Worm (Caenorhabditis elegans): Measurements from ENCODE around the gene F18C5.9.
A peak's percentile ranks its signal among the peaks of the same experiment; 100 is the strongest.

Gene F18C5.9

DNA sequence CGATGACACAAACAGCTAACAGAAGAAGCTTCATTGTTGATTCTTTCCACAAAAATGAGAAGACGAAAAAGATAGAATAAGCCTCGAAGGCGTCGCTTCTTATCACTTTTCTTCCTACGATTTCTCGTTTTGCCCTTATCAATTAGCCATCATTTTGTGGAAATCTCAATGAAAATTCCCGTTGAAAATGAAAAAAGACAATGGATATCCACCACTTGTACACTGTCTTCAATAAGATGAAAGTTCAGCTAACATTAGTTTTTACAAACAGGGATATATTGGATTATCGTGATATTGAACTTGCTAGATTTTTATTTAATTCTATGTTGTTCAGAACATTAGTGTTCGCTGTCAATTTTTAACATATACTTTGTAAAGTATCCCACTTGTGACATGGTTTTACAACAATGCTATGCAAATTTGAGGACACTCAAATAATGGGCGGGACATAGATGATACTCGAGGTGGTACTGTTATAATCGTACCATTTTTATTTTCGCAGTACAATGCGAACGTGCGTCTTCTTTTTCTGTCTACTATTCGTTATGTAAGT is at the start of gene F18C5.9, which contains the start of gene F18C5.5:
Gene F18C5.9, plus strand, starts transcription at position 503 of the 553 bp plus-strand sequence.
Gene F18C5.5, minus strand, starts transcription at position 101 of the 553 bp plus-strand sequence.
- no peak for TF ChIP-seq T22C8.4 (GFP tag; IDR thresholded peaks at IDR 0.05)
- no peak for TF ChIP-seq flt-1 (GFP tag; IDR thresholded peaks at IDR 0.05)
- no peak for TF ChIP-seq ztf-23 (GFP tag; IDR thresholded peaks at IDR 0.05)
- no peak for TF ChIP-seq klf-2 (GFP tag; conservative IDR thresholded peaks at IDR 0.05)
- TF ChIP-seq tab-1 (GFP tag; IDR thresholded peaks at IDR 0.05) = no peak
- no peak for TF ChIP-seq ref-1 (GFP tag; conservative IDR thresholded peaks at IDR 0.05)
- TF ChIP-seq cog-1 (tag; optimal IDR thresholded peaks at IDR 0.05) = no peak
- no peak for TF ChIP-seq med-1 (GFP tag; optimal IDR thresholded peaks at IDR 0.05; ENCODE audit: insufficient read depth)
- no peak for TF ChIP-seq ztf-29 (GFP tag; IDR thresholded peaks at IDR 0.05)

DNA sequence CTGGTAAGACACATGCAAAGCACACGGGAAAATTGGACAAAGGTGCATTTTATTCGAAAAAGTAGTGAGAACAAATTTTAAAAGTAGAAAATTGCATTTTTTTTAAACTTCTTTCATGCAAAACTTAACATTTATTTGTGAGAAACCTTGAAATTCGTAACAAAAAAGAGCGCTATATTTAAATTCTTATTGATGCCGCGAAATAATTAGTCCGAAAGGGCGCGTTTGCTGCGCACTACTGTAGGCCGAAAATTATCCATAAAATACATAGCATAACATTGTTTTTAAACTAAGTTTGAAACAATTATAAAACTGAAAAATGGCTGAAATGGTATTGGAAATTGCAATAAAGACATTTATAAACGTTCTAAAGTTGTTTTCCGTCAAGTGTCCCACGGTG is 47.2 kb upstream of the F18C5.9 start:
- TF ChIP-seq ref-1 (GFP tag; conservative IDR thresholded peaks at IDR 0.05) (no peak), T22C8.4 (GFP tag; IDR thresholded peaks at IDR 0.05) (no peak), tab-1 (GFP tag; IDR thresholded peaks at IDR 0.05) (no peak), ztf-23 (GFP tag; IDR thresholded peaks at IDR 0.05) (no peak), med-1 (GFP tag; optimal IDR thresholded peaks at IDR 0.05; ENCODE audit: insufficient read depth) (no peak), klf-2 (GFP tag; conservative IDR thresholded peaks at IDR 0.05) (no peak), ztf-29 (GFP tag; IDR thresholded peaks at IDR 0.05) (no peak), cog-1 (tag; optimal IDR thresholded peaks at IDR 0.05) (no peak), flt-1 (GFP tag; IDR thresholded peaks at IDR 0.05) (no peak)

ce11 chrII:6520103-6520502 is 46.8 kb upstream of the F18C5.9 start:
- TF ChIP-seq T22C8.4 (GFP tag; IDR thresholded peaks at IDR 0.05) = no peak

DNA sequence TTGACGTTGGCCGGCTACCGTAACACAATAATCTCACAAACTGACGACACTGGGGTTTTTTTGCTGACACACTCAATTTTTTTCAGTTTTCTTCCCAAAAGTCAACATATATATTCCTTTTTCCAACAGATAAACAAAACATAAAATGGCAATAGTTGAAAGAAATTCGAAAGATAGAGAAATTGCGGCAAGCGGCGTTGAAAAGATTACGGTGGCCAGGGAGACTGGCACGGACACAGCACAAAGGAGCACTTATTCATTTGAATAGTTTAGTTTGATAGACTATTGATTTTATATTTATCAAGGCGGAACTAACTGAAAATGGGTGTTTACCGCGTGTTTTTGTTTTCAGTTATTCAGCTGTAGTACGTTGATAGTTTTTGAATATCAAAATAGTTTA is 45.6 kb upstream of the F18C5.9 start, which contains the start of gene toe-2:
Gene toe-2, minus strand, starts transcription at position 70 of the 400 bp plus-strand sequence.
- TF ChIP-seq flt-1 (GFP tag; IDR thresholded peaks at IDR 0.05) (no peak), med-1 (GFP tag; optimal IDR thresholded peaks at IDR 0.05; ENCODE audit: insufficient read depth) (no peak), ztf-23 (GFP tag; IDR thresholded peaks at IDR 0.05) (no peak)

DNA sequence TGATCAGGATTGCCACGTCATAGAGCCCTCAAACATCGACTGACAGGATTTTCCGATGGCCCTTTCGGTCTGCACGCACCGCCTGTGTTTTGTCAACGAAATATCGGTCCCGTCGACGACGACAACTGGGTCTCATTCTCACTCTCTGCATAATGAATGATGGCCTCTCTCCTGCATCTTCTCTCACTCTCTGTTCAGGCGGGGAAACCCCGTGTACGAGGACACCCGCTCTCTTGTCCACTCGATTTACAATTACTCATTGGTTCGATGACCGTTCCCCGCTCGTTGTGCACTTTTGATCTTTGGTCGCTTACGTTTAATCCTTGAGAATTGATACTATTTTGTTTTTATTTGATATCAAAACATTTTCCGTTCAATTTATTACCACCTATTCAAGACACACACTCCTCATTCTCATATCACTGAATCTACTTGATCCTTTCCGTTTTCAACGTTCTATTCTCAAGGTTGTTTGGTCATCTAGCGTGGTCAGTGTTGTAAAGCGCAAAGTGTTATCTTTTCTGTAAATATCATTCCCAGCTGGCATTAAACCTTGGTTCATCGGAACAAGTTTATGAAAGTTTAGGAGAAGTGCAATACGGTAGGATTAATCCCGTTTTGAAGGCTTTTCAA is 44.2 kb upstream of the F18C5.9 start:
- TF ChIP-seq ref-1 (GFP tag; conservative IDR thresholded peaks at IDR 0.05) (no peak), ztf-29 (GFP tag; IDR thresholded peaks at IDR 0.05) (no peak), klf-2 (GFP tag; conservative IDR thresholded peaks at IDR 0.05) (no peak), flt-1 (GFP tag; IDR thresholded peaks at IDR 0.05) (peak; percentile 70), cog-1 (tag; optimal IDR thresholded peaks at IDR 0.05) (peak; percentile 51), ztf-23 (GFP tag; IDR thresholded peaks at IDR 0.05) (0 out of 2 replicates have a peak, but pooled peaks have one; percentile 69), T22C8.4 (GFP tag; IDR thresholded peaks at IDR 0.05) (no peak), tab-1 (GFP tag; IDR thresholded peaks at IDR 0.05) (0 out of 2 replicates have a peak, but pooled peaks have one; percentile 47), med-1 (GFP tag; optimal IDR thresholded peaks at IDR 0.05; ENCODE audit: insufficient read depth) (no peak)

- TF ChIP-seq flt-1 (GFP tag; IDR thresholded peaks at IDR 0.05) (no peak), tab-1 (GFP tag; IDR thresholded peaks at IDR 0.05) (no peak), ztf-23 (GFP tag; IDR thresholded peaks at IDR 0.05) (no peak), cog-1 (tag; optimal IDR thresholded peaks at IDR 0.05) (no peak)
These were observed 43.0 kb upstream of the F18C5.9 start for ce11 chrII:6523940-6524339.

DNA sequence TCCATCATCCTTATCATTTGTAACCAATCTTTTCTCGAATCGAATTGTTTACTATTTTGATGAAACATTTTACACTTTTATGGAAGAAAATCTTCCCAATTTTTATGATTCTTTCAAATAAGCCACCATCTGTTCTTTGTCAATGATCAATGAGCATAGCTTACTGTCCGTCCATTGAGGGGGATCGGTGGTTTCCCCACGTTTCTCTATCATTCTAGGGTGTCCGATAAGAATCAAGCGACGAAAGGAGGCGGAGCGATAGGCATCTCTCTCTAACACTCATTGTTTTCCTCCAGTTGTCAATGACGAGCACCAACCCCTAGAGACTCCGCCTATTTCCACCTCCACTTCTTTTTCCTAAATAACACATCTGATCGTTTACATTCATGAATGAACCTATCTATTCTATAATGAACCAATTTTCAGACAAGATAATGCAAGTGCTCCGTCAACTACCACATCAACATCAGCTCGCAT is 42.4 kb upstream of the F18C5.9 start, which contains the start of gene C56E6.2:
Gene C56E6.2, plus strand, starts transcription at position 427 of the 477 bp plus-strand sequence.
- TF ChIP-seq tab-1 (GFP tag; IDR thresholded peaks at IDR 0.05) (no peak), flt-1 (GFP tag; IDR thresholded peaks at IDR 0.05) (no peak), T22C8.4 (GFP tag; IDR thresholded peaks at IDR 0.05) (no peak), cog-1 (tag; optimal IDR thresholded peaks at IDR 0.05) (no peak), ztf-29 (GFP tag; IDR thresholded peaks at IDR 0.05) (no peak), ref-1 (GFP tag; conservative IDR thresholded peaks at IDR 0.05) (no peak), med-1 (GFP tag; optimal IDR thresholded peaks at IDR 0.05; ENCODE audit: insufficient read depth) (no peak), ztf-23 (GFP tag; IDR thresholded peaks at IDR 0.05) (no peak), klf-2 (GFP tag; conservative IDR thresholded peaks at IDR 0.05) (no peak)

- TF ChIP-seq T22C8.4 (GFP tag; IDR thresholded peaks at IDR 0.05) (no peak), ztf-23 (GFP tag; IDR thresholded peaks at IDR 0.05) (no peak), cog-1 (tag; optimal IDR thresholded peaks at IDR 0.05) (no peak), ref-1 (GFP tag; conservative IDR thresholded peaks at IDR 0.05) (no peak), klf-2 (GFP tag; conservative IDR thresholded peaks at IDR 0.05) (no peak), med-1 (GFP tag; optimal IDR thresholded peaks at IDR 0.05; ENCODE audit: insufficient read depth) (no peak), flt-1 (GFP tag; IDR thresholded peaks at IDR 0.05) (no peak), ztf-29 (GFP tag; IDR thresholded peaks at IDR 0.05) (no peak)
These were observed 40.7 kb upstream of the F18C5.9 start for ce11 chrII:6526136-6526684.

ce11 chrII:6528629-6529028 is 38.3 kb upstream of the F18C5.9 start, which contains the start of gene C56E6.4:
C56E6.4 (minus strand) TSS chrII:6528729.
- TF ChIP-seq tab-1 (GFP tag; IDR thresholded peaks at IDR 0.05) = no peak
- TF ChIP-seq ztf-29 (GFP tag; IDR thresholded peaks at IDR 0.05) = no peak
- no peak for TF ChIP-seq med-1 (GFP tag; optimal IDR thresholded peaks at IDR 0.05; ENCODE audit: insufficient read depth)
- TF ChIP-seq klf-2 (GFP tag; conservative IDR thresholded peaks at IDR 0.05) = no peak
- no peak for TF ChIP-seq cog-1 (tag; optimal IDR thresholded peaks at IDR 0.05)
- no peak for TF ChIP-seq flt-1 (GFP tag; IDR thresholded peaks at IDR 0.05)
- no peak for TF ChIP-seq ref-1 (GFP tag; conservative IDR thresholded peaks at IDR 0.05)
- TF ChIP-seq T22C8.4 (GFP tag; IDR thresholded peaks at IDR 0.05) = no peak
- no peak for TF ChIP-seq ztf-23 (GFP tag; IDR thresholded peaks at IDR 0.05)

All from whole organism, midembryonic.